Worm (Caenorhabditis elegans) whole organism, L4 larva: Measurements from ENCODE around the gene srbc-1.

ENCODE experiments used
- D1046.2 ChIP-seq: fragments of 200-800 bp; sonication (Bioruptor generic); IDR thresholded peaks from 2 replicates; pipeline ENCODE4 v1.3.6; 2022; ENCODE audit warnings: missing genetic modification characterization, missing compliant biosample characterization
- ama-1 ChIP-seq: fragments of 150-350 bp; optimal IDR thresholded peaks from 2 replicates; lab custom pipeline; 2014; ENCODE audit warnings: inconsistent platforms, mixed read lengths

ce11 chrV:3339009-3339408 lies 37.2 kb upstream of the srbc-1 start, which contains the start of gene C17B7.4:
- TF ChIP-seq ama-1 (lab: Kevin White, UChicago) (no peak), D1046.2 (GFP tag; lab: Robert Waterston, UW) (no peak)
